Worm (Caenorhabditis elegans) whole organism, L3 larva: ENCODE data around the gene B0250.7.
A peak's percentile ranks its signal among the peaks of the same experiment; 100 is the strongest.
"Not testable (repeated sequence)": the region's sequence is repeated elsewhere in the genome, so short reads cannot be mapped to it uniquely, and the experiment has no call there.

Source experiments
- R02D3.7 ChIP-seq: fragments of 150-350 bp; optimal IDR thresholded peaks from 2 replicates; lab custom pipeline; 2014; ENCODE audit warnings: missing biosample characterization, missing genetic modification characterization
- ceh-28 ChIP-seq: fragments of 150-350 bp; optimal IDR thresholded peaks from 2 replicates; lab custom pipeline; 2014; ENCODE audit warnings: missing biosample characterization, missing genetic modification reagents, missing genetic modification characterization
- ceh-82 ChIP-seq: fragments of 150-350 bp; optimal IDR thresholded peaks from 2 replicates; lab custom pipeline; 2014; ENCODE audit warnings: missing biosample characterization, missing genetic modification characterization
- ceh-9 ChIP-seq: sonication (generic microtip); optimal IDR thresholded peaks from 2 replicates; lab custom pipeline; 2018; ENCODE audit warnings: missing biosample characterization, missing genetic modification characterization
- daf-12 ChIP-seq: fragments of 150-350 bp; optimal IDR thresholded peaks from 2 replicates; lab custom pipeline; 2014; ENCODE audit warnings: missing biosample characterization, missing genetic modification reagents, missing genetic modification characterization
- egl-27 ChIP-seq: sonication (generic microtip); optimal IDR thresholded peaks from 4 replicates; lab custom pipeline; 2017; ENCODE audit warnings: missing biosample characterization, missing genetic modification reagents, missing genetic modification characterization
- egl-5 ChIP-seq: fragments of 150-350 bp; optimal IDR thresholded peaks from 2 replicates; lab custom pipeline; 2017; ENCODE audit warnings: missing biosample characterization, missing genetic modification reagents, missing genetic modification characterization, inconsistent platforms
- elt-1 ChIP-seq: fragments of 150-350 bp; optimal IDR thresholded peaks from 2 replicates; lab custom pipeline; 2014; ENCODE audit warnings: missing biosample characterization, missing genetic modification characterization
- elt-2 ChIP-seq: sonication (generic microtip); optimal IDR thresholded peaks from 2 replicates; lab custom pipeline; 2016; ENCODE audit warnings: missing genetic modification reagents, mild to moderate bottlenecking, missing genetic modification characterization, missing compliant biosample characterization
- elt-3 ChIP-seq, 3 experiments: fragments of 150-350 bp in 1 of 3; sonication (generic microtip) in 2 of 3; optimal IDR thresholded peaks; 2 replicates in 2 of 3; 4 replicates in 1 of 3; lab custom pipeline; 2014 to 2017; ENCODE audit warnings: missing biosample characterization in 3 of 3, missing genetic modification characterization in 3 of 3
- fkh-2 ChIP-seq: fragments of 150-350 bp; optimal IDR thresholded peaks from 2 replicates; lab custom pipeline; 2014; ENCODE audit warnings: missing biosample characterization, missing genetic modification reagents, missing genetic modification characterization
- fos-1 ChIP-seq: fragments of 150-350 bp; optimal IDR thresholded peaks from 2 replicates; lab custom pipeline; 2014; ENCODE audit warnings: missing biosample characterization, missing genetic modification characterization
- hmg-11 ChIP-seq: sonication (generic microtip); optimal IDR thresholded peaks from 2 replicates; lab custom pipeline; 2016; ENCODE audit warnings: missing genetic modification characterization, missing compliant biosample characterization
- lsy-12 ChIP-seq: sonication (generic microtip); optimal IDR thresholded peaks from 2 replicates; lab custom pipeline; 2016; ENCODE audit warnings: mild to moderate bottlenecking, missing genetic modification characterization, missing compliant biosample characterization
- mml-1 ChIP-seq: fragments of 150-350 bp; sonication (generic microtip); optimal IDR thresholded peaks from 3 replicates; lab custom pipeline; 2014; ENCODE audit warnings: missing biosample characterization, missing genetic modification characterization
- nfya-1 ChIP-seq: sonication (generic microtip); optimal IDR thresholded peaks from 2 replicates; lab custom pipeline; 2017; ENCODE audit warnings: missing genetic modification characterization, mild to moderate bottlenecking, missing compliant biosample characterization, antibody characterized with exemption, moderate library complexity; ENCODE audit not compliant: insufficient read depth
- nhr-11 ChIP-seq: fragments of 150-350 bp; optimal IDR thresholded peaks from 2 replicates; lab custom pipeline; 2014; ENCODE audit warnings: missing biosample characterization, missing genetic modification characterization
- nhr-23 ChIP-seq: fragments of 150-350 bp; optimal IDR thresholded peaks from 2 replicates; lab custom pipeline; 2014; ENCODE audit warnings: missing biosample characterization, missing genetic modification reagents, missing genetic modification characterization
- nhr-237 ChIP-seq: fragments of 150-350 bp; optimal IDR thresholded peaks from 2 replicates; lab custom pipeline; 2014; ENCODE audit warnings: missing biosample characterization, missing genetic modification characterization
- nhr-25 ChIP-seq: sonication (generic microtip); optimal IDR thresholded peaks from 2 replicates; lab custom pipeline; 2017; ENCODE audit warnings: missing biosample characterization, missing genetic modification characterization
- nhr-28 ChIP-seq: fragments of 150-350 bp; optimal IDR thresholded peaks from 2 replicates; lab custom pipeline; 2014; ENCODE audit warnings: missing biosample characterization, missing genetic modification characterization
- nhr-67 ChIP-seq: fragments of 150-350 bp; optimal IDR thresholded peaks from 2 replicates; lab custom pipeline; 2014; ENCODE audit warnings: missing biosample characterization, missing genetic modification characterization
- nhr-76 ChIP-seq: fragments of 150-350 bp; sonication (generic microtip); optimal IDR thresholded peaks from 5 replicates; lab custom pipeline; 2014; ENCODE audit warnings: missing biosample characterization, missing genetic modification characterization
- pha-4 ChIP-seq: fragments of 150-350 bp; optimal IDR thresholded peaks from 2 replicates; lab custom pipeline; 2014; ENCODE audit warnings: missing biosample characterization, missing genetic modification reagents, missing genetic modification characterization
- pqm-1 ChIP-seq: fragments of 150-350 bp; optimal IDR thresholded peaks from 2 replicates; lab custom pipeline; 2017; ENCODE audit warnings: missing biosample characterization, missing genetic modification characterization, inconsistent platforms
- sea-2 ChIP-seq: fragments of 150-350 bp; sonication (generic microtip); optimal IDR thresholded peaks from 4 replicates; lab custom pipeline; 2014; ENCODE audit warnings: missing biosample characterization, missing genetic modification reagents, missing genetic modification characterization
- skn-1 ChIP-seq: fragments of 150-350 bp; optimal IDR thresholded peaks from 2 replicates; lab custom pipeline; 2014; ENCODE audit warnings: missing biosample characterization, missing genetic modification characterization
- snpc-4 ChIP-seq: fragments of 150-350 bp; optimal IDR thresholded peaks from 2 replicates; lab custom pipeline; 2014; ENCODE audit warnings: missing biosample characterization, missing genetic modification characterization
- tbx-2 ChIP-seq: sonication (generic microtip); optimal IDR thresholded peaks from 2 replicates; lab custom pipeline; 2016; ENCODE audit warnings: mild to moderate bottlenecking, missing genetic modification characterization, missing compliant biosample characterization
- unc-39 ChIP-seq: sonication (generic microtip); optimal IDR thresholded peaks from 4 replicates; lab custom pipeline; 2017; ENCODE audit warnings: missing biosample characterization, missing genetic modification characterization
- unc-62 ChIP-seq: fragments of 150-350 bp; sonication (generic microtip); optimal IDR thresholded peaks from 4 replicates; lab custom pipeline; 2014; ENCODE audit warnings: missing biosample characterization, missing genetic modification reagents, missing genetic modification characterization
- ztf-11 ChIP-seq: fragments of 150-350 bp; optimal IDR thresholded peaks from 2 replicates; lab custom pipeline; 2014; ENCODE audit warnings: missing biosample characterization, missing genetic modification characterization
- ztf-4 ChIP-seq: fragments of 150-350 bp; optimal IDR thresholded peaks from 2 replicates; lab custom pipeline; 2014; ENCODE audit warnings: missing biosample characterization, missing genetic modification characterization

Gene B0250.7

DNA sequence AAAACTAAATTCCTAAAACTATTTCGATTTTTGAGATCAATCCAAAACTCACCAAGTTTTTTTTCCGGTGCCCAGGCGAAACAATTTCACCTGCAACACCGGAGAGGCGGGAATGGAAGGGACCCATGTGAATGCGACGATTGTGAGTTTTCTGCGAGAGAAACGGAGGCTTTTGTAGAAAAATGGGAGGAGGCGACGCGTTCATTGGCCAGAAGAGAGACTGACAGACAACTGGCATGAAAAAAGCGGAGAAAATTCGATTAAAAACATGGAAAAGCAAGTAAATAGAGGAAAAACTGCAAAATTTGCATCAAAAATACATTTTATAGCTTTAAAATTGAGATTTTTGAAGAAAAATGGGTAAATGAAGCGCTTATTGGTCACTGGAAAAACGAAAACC lies at the start of gene B0250.7:
B0250.7 (minus strand) TSS at position 232 of the 400 bp plus-strand sequence.
- TF ChIP-seq nfya-1 (tag; lab: Kevin White, UChicago) (peak; percentile 97), hmg-11 (tag; lab: Kevin White, UChicago) (no peak)

- TF ChIP-seq egl-27 (tag; lab: Kevin White, UChicago): no peak
- TF ChIP-seq lsy-12 (tag; lab: Kevin White, UChicago): no peak
- no peak for TF ChIP-seq fkh-2
- TF ChIP-seq nfya-1 (tag; lab: Kevin White, UChicago): no peak
- no peak for TF ChIP-seq ceh-28 (tag; lab: Kevin White, UChicago)
- no peak for TF ChIP-seq nhr-76 (tag; lab: Kevin White, UChicago)
- no peak for TF ChIP-seq ceh-82 (tag; lab: Kevin White, UChicago)
- TF ChIP-seq nhr-23: no peak
- TF ChIP-seq R02D3.7 (tag; lab: Kevin White, UChicago): no peak
- no peak for TF ChIP-seq tbx-2 (tag; lab: Kevin White, UChicago)
- TF ChIP-seq unc-39 (tag; lab: Kevin White, UChicago): no peak
- no peak for TF ChIP-seq ztf-4
- no peak for TF ChIP-seq nhr-25 (tag; lab: Kevin White, UChicago)
- no peak for TF ChIP-seq elt-1 (tag; lab: Kevin White, UChicago)
- TF ChIP-seq ceh-9 (tag; lab: Kevin White, UChicago): no peak
Observed at ce11 chrV:20522219-20522618, 46.4 kb upstream of the B0250.7 start, which contains the start of the genes Y38H6C.9 and fbxa-150. Y38H6C.9 (minus strand) TSS chrV:20522270. fbxa-150 (plus strand) TSS chrV:20522598.

DNA sequence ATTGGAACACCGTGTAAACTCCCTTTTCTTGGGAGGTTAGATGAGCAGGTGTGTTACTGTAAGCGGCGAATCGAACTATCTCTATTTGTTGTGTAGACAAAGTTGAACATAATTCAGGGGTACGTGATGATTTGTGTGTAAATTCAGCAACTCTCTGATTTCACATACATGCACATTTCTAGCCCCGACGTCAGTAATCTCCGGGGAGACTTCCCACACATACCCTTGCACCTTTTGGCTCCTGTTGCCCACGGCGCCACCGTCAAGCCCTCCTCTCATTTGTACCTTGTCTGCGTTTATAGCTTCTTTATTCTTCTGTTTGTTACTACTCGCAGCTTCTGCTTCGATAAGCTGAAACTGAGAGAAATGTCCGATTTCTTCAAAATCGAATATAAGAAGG lies 43.1 kb upstream of the B0250.7 start, which contains the start of gene Y38H6C.25:
Y38H6C.25 (plus strand) TSS at position 301 of the 400 bp plus-strand sequence.
- TF ChIP-seq ztf-11 (no peak), ztf-4 (no peak), mml-1 (tag; lab: Kevin White, UChicago) (no peak), fkh-2 (no peak), R02D3.7 (tag; lab: Kevin White, UChicago) (no peak), unc-62 (GFP tag; lab: Kevin White, UChicago) (no peak), elt-3 (tag; optimal IDR thresholded peaks at IDR 0.05; lab: Kevin White, UChicago) (no peak)

DNA sequence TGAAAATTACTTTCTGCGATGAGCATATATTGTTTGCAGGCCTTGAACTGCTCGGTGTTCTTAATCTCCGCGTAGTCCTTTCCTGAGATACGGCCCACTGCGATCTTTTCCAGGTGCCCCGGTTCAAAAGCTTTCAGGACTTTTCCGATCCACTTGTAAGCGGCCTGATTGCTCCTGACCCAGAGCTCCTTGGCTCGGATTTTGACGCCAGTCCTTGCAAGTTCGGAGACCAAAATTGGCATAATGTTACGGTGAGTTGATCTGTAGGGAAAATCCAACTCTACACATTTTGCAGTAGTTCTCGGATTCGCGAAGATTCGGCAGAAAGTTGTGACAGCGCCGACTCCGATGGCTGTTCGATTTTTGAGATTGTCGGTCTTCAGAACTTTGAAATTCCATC lies 41.1 kb upstream of the B0250.7 start:
- TF ChIP-seq ceh-28 (tag; lab: Kevin White, UChicago) (no peak), daf-12 (tag; lab: Kevin White, UChicago) (no peak), ceh-9 (tag; lab: Kevin White, UChicago) (no peak), skn-1 (no peak), elt-2 (tag; lab: Kevin White, UChicago) (no peak), nhr-11 (no peak), snpc-4 (tag; lab: Kevin White, UChicago) (no peak), tbx-2 (tag; lab: Kevin White, UChicago) (no peak), fos-1 (no peak), pqm-1 (tag; lab: Kevin White, UChicago) (no peak), mml-1 (tag; lab: Kevin White, UChicago) (no peak), nhr-28 (tag; lab: Kevin White, UChicago) (no peak), egl-5 (tag; lab: Kevin White, UChicago) (no peak), nhr-237 (tag; lab: Kevin White, UChicago) (no peak), pha-4 (tag; lab: Kevin White, UChicago) (no peak), unc-39 (tag; lab: Kevin White, UChicago) (no peak), ztf-4 (no peak), sea-2 (GFP tag; lab: Kevin White, UChicago) (no peak), lsy-12 (tag; lab: Kevin White, UChicago) (no peak), unc-62 (GFP tag; lab: Kevin White, UChicago) (no peak)

DNA sequence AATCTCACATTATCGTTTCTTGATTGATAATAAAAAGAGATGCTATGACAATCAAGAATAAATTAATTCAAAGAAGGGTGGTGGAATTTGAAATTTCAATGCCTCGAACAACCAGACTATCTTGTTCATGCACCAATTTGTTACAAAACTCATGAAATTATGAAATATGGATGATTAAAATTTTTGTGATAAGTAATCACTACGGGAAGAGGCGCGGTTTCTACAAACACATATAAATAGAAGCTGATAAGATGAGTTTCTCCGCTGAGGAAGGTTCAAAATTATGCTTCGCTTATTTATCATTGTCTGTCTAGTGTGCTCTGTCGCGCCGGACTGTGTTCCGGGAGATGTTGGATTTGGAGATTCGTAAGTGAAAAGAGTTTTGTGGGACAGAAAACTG lies 38.6 kb upstream of the B0250.7 start:
- TF ChIP-seq elt-3 (tag; optimal IDR thresholded peaks at IDR 0.05; lab: Kevin White, UChicago): no peak
- peak; percentile 58 for TF ChIP-seq elt-2 (tag; lab: Kevin White, UChicago)

DNA sequence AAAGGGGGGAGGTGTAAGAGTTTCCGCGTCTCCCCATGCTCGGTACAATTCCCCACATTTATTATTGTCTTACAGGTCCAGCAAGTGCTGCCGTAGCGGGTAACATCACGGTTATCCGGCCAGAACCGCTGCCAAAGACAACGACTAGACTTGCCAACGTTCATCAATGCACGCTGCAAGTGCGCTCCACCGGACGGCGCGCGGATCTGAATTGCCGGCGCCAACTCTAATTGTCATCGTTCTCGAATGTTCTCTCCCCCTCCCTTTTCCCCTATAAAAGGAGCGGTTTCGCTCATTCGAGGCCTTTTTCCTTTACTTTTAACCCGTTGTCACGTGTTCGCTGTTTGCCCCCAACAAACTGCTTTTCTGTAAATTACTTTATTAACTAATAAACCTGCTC lies 37.8 kb upstream of the B0250.7 start, which contains the start of gene Y38H6C.8:
Y38H6C.8 (plus strand) TSS at position 301 of the 400 bp plus-strand sequence.
- TF ChIP-seq nhr-67 (tag; lab: Kevin White, UChicago); nhr-23; egl-5 (tag; lab: Kevin White, UChicago): not testable (repeated sequence)
